Worm (Caenorhabditis elegans): ENCODE data around the gene cyp-25A1.

cyp-25A1 gene

ce11 chrIII:3801379-3801894 lies 31.0 kb upstream of the cyp-25A1 start:
- TF ChIP-seq W03F9.2 (tag; optimal IDR thresholded peaks at IDR 0.05) (peak; percentile 80), him-1 (tag; optimal IDR thresholded peaks at IDR 0.05) (peak; percentile 94), dao-5 (tag; optimal IDR thresholded peaks at IDR 0.05) (no peak)

DNA sequence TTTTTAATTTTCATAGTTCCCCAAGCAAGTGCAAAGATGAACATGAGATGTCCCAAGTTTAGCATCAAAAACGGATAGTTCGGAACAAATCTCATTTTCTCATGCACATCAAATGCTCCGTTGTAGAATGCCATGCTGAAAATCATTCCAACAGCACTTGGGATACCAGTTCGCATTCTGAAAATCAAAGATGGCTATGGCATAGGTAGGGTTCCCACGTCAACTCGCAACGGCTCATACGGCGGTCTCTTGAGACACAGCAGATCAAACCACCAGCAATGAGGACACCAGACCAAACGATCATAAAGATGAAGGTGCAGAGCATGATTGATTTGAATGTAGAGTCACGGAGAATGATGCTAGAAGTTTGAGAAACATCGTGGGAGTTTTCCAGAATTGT lies 29.3 kb upstream of the cyp-25A1 start:
- no peak for TF ChIP-seq W03F9.2 (tag; optimal IDR thresholded peaks at IDR 0.05)
- no peak for TF ChIP-seq him-1 (tag; optimal IDR thresholded peaks at IDR 0.05)
- TF ChIP-seq dao-5 (tag; optimal IDR thresholded peaks at IDR 0.05), result no peak

DNA sequence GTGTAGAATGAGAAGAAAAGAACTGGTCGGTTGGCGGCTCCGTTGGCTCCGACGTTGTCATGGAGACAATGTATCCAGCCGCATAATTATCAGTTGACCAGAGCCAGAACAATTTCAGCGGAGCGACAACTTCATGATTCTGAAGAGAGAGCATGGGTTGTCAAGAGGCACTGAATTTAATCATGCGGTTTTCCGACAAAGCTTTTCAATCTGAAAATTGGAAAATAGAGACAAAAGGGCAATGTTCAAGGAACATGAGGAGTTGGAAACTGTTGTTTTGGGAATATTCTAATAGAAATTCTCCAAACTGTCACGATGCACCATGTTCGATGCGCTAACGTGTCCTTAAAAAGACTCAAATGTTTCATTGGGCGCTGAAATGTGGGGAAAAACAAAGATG lies 28.0 kb upstream of the cyp-25A1 start, which contains the start of gene xbx-5:
TSS of gene xbx-5 (minus strand) at position 56 of the 400 bp plus-strand sequence.
- TF ChIP-seq dao-5 (tag; optimal IDR thresholded peaks at IDR 0.05) (no peak), him-1 (tag; optimal IDR thresholded peaks at IDR 0.05) (no peak), W03F9.2 (tag; optimal IDR thresholded peaks at IDR 0.05) (no peak)

DNA sequence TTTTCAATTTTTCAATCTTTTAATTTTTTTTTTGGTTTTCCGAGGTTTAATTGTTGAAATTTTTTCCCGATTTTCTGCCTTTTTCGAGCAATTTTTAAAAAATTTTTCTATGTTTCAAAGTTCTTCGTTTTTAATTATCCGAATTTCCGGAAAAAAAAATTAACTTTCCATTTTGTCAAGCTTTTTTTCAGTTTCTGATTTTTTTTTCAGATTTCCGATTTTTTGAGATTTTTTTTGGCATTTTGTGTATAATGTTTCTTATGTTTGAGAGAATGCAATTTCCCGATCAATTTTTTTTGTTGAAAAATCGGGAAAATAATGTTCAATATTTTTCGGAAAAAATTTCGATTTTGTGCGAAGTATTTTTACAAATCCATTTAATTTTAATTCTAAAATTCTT lies 25.5 kb upstream of the cyp-25A1 start:
- TF ChIP-seq W03F9.2 (tag; optimal IDR thresholded peaks at IDR 0.05), result no peak
- no peak for TF ChIP-seq him-1 (tag; optimal IDR thresholded peaks at IDR 0.05)
- TF ChIP-seq dao-5 (tag; optimal IDR thresholded peaks at IDR 0.05), result no peak

- TF ChIP-seq dao-5 (tag; optimal IDR thresholded peaks at IDR 0.05), result no peak
- TF ChIP-seq W03F9.2 (tag; optimal IDR thresholded peaks at IDR 0.05), result no peak
- TF ChIP-seq him-1 (tag; optimal IDR thresholded peaks at IDR 0.05), result no peak
Observed at ce11 chrIII:3807590-3807989, 24.8 kb upstream of the cyp-25A1 start.

DNA sequence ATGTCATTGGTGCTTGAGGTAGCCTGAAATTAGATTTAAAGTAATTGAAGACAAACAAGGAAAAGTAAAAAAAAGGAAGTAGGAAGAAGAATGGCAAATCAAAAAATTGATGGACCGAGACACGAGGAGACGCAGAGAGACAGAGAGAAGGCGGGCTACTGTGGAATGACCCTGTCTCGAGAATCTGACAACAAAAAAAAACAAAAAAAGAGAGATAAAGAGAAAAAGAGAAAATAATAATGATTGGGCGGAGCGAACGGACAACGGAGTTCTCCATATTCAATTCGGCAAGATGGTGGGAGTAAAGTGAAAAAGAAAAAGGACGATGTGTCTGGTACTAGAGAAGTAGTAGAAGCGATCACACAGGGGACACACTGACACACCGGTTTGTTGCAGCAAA lies 23.4 kb upstream of the cyp-25A1 start, which contains the start of gene toh-1:
TSS of gene toh-1 (minus strand) at position 23 of the 400 bp plus-strand sequence.
- TF ChIP-seq him-1 (tag; optimal IDR thresholded peaks at IDR 0.05), result no peak
- no peak for TF ChIP-seq dao-5 (tag; optimal IDR thresholded peaks at IDR 0.05)
- TF ChIP-seq W03F9.2 (tag; optimal IDR thresholded peaks at IDR 0.05), result no peak

DNA sequence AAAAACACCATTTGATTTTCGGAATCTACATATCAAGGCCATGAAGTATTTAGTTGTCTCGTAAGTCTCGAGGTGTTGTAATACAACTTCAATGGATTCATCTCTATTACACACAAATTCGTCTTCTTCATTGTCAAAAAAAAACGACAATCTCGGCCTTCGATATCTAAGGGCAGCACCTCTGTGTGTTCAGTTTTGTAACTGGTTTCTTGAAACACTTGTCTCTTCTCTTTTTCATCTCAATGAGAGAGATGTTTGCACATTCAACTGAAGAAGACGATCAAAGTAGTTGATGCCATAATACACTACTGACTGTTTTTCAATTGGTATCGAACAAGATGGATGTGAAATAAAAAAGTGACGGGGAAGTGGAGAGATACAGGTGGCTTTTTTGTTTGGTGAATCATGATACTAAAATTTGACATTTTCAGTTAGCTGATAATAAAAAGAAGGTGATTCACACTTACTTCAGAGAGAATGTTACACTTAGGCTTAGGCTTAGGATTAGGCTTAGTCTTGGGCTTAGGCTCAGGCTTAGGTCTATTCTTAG lies 20.9 kb upstream of the cyp-25A1 start:
- TF ChIP-seq him-1 (tag; optimal IDR thresholded peaks at IDR 0.05), result no peak
- no peak for TF ChIP-seq W03F9.2 (tag; optimal IDR thresholded peaks at IDR 0.05)
- no peak for TF ChIP-seq dao-5 (tag; optimal IDR thresholded peaks at IDR 0.05)

ce11 chrIII:3812369-3812993 lies 19.9 kb upstream of the cyp-25A1 start:
- no peak for TF ChIP-seq him-1 (tag; optimal IDR thresholded peaks at IDR 0.05)
- TF ChIP-seq W03F9.2 (tag; optimal IDR thresholded peaks at IDR 0.05), result no peak
- TF ChIP-seq dao-5 (tag; optimal IDR thresholded peaks at IDR 0.05), result no peak

ce11 chrIII:3814421-3814820 lies 18.0 kb upstream of the cyp-25A1 start:
- TF ChIP-seq W03F9.2 (tag; optimal IDR thresholded peaks at IDR 0.05) (no peak), dao-5 (tag; optimal IDR thresholded peaks at IDR 0.05) (no peak), him-1 (tag; optimal IDR thresholded peaks at IDR 0.05) (no peak)

DNA sequence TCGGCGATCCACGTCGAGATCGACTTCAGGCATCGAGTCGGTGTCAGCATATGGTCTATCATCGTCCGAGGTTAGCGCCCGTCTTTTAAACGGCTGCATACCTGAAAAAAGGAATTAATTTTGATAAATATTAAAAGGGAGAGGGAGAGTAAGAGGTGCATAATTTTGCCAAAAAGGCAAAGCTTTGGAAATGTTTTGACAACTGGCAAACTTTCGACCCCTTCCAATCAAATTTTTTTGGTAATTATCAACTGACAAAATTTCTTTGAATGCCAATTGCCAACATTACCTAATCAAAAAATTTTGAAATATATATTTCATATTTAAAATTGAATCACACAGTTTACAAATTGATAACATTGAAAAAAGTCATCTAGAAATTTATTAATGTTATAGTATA lies 12.8 kb upstream of the cyp-25A1 start, which contains the start of gene dpy-27:
TSS of gene dpy-27 (minus strand) at position 101 of the 400 bp plus-strand sequence.
- TF ChIP-seq him-1 (tag; optimal IDR thresholded peaks at IDR 0.05), result no peak
- no peak for TF ChIP-seq W03F9.2 (tag; optimal IDR thresholded peaks at IDR 0.05)
- no peak for TF ChIP-seq dao-5 (tag; optimal IDR thresholded peaks at IDR 0.05)

- TF ChIP-seq dao-5 (tag; optimal IDR thresholded peaks at IDR 0.05), result no peak
- peak; percentile 51 for TF ChIP-seq W03F9.2 (tag; optimal IDR thresholded peaks at IDR 0.05)
Observed at ce11 chrIII:3820134-3820533, 12.3 kb upstream of the cyp-25A1 start.

ce11 chrIII:3821969-3822453 lies 10.4 kb upstream of the cyp-25A1 start, which contains the start of gene amx-1:
amx-1 (plus strand) TSS chrIII:3822403.
- TF ChIP-seq W03F9.2 (tag; optimal IDR thresholded peaks at IDR 0.05), result no peak
- no peak for TF ChIP-seq dao-5 (tag; optimal IDR thresholded peaks at IDR 0.05)
- no peak for TF ChIP-seq him-1 (tag; optimal IDR thresholded peaks at IDR 0.05)

ce11 chrIII:3829105-3829504 lies 3.3 kb upstream of the cyp-25A1 start, which contains the start of gene cnnm-5:
cnnm-5 (minus strand) TSS chrIII:3829205.
- no peak for TF ChIP-seq W03F9.2 (tag; optimal IDR thresholded peaks at IDR 0.05)
- no peak for TF ChIP-seq him-1 (tag; optimal IDR thresholded peaks at IDR 0.05)
- TF ChIP-seq dao-5 (tag; optimal IDR thresholded peaks at IDR 0.05), result no peak

DNA sequence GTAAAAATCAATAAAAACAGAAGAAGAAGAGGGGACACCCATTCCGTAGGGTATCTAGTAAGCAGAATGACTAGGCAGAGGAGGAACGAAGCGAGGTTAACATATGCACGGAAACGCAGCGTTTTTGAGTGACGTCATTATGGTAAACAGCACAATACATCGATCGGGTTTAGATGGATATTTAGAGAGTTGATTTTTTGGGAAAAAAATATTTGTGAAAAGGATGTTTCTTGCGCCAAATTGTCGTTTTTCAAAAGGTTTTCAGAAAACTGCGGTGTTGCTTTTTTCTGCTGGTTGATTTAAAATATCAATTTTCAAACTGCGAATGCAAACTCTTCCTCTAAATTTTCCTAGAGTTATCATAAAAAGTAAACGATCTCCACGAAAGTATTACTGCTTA lies 1.0 kb upstream of the cyp-25A1 start, which contains the start of gene C36A4.10:
TSS of gene C36A4.10 (minus strand) at position 101 of the 400 bp plus-strand sequence.
- TF ChIP-seq him-1 (tag; optimal IDR thresholded peaks at IDR 0.05) (no peak), dao-5 (tag; optimal IDR thresholded peaks at IDR 0.05) (no peak), W03F9.2 (tag; optimal IDR thresholded peaks at IDR 0.05) (no peak)
